Fruit fly (Drosophila melanogaster) whole organism, embryonic: Measurements from ENCODE around the gene CG10587.

Experiments used
- CG4404 ChIP-seq: fragments of 200-800 bp; sonication (Bioruptor generic); IDR thresholded peaks from 2 replicates; pipeline ENCODE4 v1.3.6; 2022; ENCODE audit warnings: missing biosample characterization, missing genetic modification characterization
- CG7928 ChIP-seq: fragments of 200-800 bp; sonication (Bioruptor generic); optimal IDR thresholded peaks from 2 replicates; lab custom pipeline; 2017; ENCODE audit warnings: missing biosample characterization, mild to moderate bottlenecking, missing genetic modification characterization
- Dip3 ChIP-seq: fragments of 200-800 bp; sonication (Bioruptor generic); optimal IDR thresholded peaks from 3 replicates; lab custom pipeline; 2016; ENCODE audit warnings: missing biosample characterization, missing genetic modification characterization
- H2.0 ChIP-seq: fragments of 200-800 bp; sonication (Bioruptor generic); IDR thresholded peaks from 2 replicates; pipeline ENCODE4 v1.3.6; 2022; ENCODE audit warnings: missing biosample characterization, missing genetic modification characterization
- Hr39 ChIP-seq: fragments of >200 bp; optimal IDR thresholded peaks from 2 replicates; lab custom pipeline; 2017
- Med ChIP-seq: fragments of 200-800 bp; sonication (Bioruptor generic); peaks from one replicate; lab custom pipeline; 2016; ENCODE audit warnings: missing biosample characterization, missing genetic modification characterization, mild to moderate bottlenecking, inconsistent platforms, moderate library complexity
- Usf ChIP-seq: fragments of 200-800 bp; sonication (Bioruptor generic); optimal IDR thresholded peaks from 2 replicates; lab custom pipeline; 2017; ENCODE audit warnings: missing genotype, missing biosample characterization, missing genetic modification characterization
- Vsx1 ChIP-seq: fragments of 200-800 bp; sonication (Bioruptor generic); optimal IDR thresholded peaks from 2 replicates; lab custom pipeline; 2017; ENCODE audit warnings: missing biosample characterization, mild to moderate bottlenecking, missing genetic modification characterization, missing genetic modification reagents
- dan ChIP-seq: fragments of 200-800 bp; sonication (Bioruptor generic); IDR thresholded peaks from 2 replicates; pipeline ENCODE4 v1.3.6; 2022; ENCODE audit warnings: missing biosample characterization, missing genetic modification characterization
- usp ChIP-seq: fragments of >200 bp; optimal IDR thresholded peaks from 2 replicates; lab custom pipeline; 2017; ENCODE audit warnings: missing biosample characterization, missing genetic modification characterization

DNA sequence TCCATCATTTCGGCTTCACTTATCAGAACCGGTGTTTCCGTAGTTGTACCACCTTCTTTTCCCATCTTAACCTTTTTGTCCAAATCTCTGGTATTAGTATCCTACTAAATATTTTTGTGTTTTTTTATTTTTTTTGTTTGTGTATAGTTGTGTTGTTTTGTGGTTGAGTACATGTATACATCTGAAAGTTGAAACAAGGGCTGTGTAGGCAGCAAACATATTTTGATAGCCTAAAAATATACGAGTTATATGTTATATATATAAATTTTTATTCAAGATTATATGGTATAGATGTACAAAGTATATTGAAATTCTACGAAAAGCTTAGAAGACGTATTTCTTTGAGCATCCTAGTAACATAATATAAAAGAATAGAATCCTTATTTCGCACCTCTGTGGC is 8.2 kb upstream of the CG10587 start, which contains the start of gene CG33287:
- TF ChIP-seq Usf (GFP tag; lab: Kevin White, UChicago) (no peak), Med (GFP tag; lab: Kevin White, UChicago) (no peak), CG4404 (GFP tag; lab: Robert Waterston, UW) (no peak), H2.0 (no peak), Vsx1 (no peak), CG7928 (GFP tag; lab: Kevin White, UChicago) (no peak), usp (GFP tag; lab: Kevin White, UChicago) (no peak), dan (no peak), Dip3 (GFP tag; lab: Kevin White, UChicago) (no peak), Hr39 (lab: Kevin White, UChicago) (no peak)
